Fruit fly (Drosophila melanogaster): ENCODE data around the gene CG13970.

CG13970 gene

DNA sequence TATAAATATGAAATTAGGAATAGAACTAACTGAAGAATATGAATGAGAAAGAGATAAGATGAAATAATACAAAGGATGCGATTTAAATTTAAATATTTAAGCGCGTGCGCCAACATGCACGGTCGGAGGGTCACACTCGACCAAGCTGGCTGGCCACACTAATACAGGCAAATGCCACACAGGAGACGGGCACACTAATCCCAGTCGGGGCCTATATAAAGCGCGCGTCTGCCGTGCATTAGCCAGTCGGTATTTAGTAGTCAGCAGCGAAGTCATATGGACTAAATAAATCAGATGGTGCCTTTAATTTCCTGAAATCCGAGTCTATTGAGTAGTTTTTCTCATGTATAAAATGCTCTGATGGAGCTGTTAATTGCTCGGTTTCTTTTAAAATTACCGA is 44.4 kb upstream of the CG13970 start (continued):
- TF ChIP-seq sima (GFP tag; optimal IDR thresholded peaks at IDR 0.05) (no peak), CG4424 (GFP tag; optimal IDR thresholded peaks at IDR 0.05) (no peak), ro (GFP tag; IDR thresholded peaks at IDR 0.05) (no peak), GATAe (GFP tag; conservative IDR thresholded peaks at IDR 0.05) (no peak), CG14441 (GFP tag; IDR thresholded peaks at IDR 0.05) (no peak), CG10565 (GFP tag; optimal IDR thresholded peaks at IDR 0.05) (no peak), CG16779 (GFP tag; IDR thresholded peaks at IDR 0.05) (0 out of 2 replicates have a peak, but pooled peaks have one; percentile 23), jing (GFP tag; optimal IDR thresholded peaks at IDR 0.05) (no peak), ssp (GFP tag; IDR thresholded peaks at IDR 0.05) (no peak), CTCF (GFP tag; optimal IDR thresholded peaks at IDR 0.05) (no peak), CG18476 (GFP tag; optimal IDR thresholded peaks at IDR 0.05) (no peak), CG31365 (tag; optimal IDR thresholded peaks at IDR 0.05) (no peak), jigr1 (GFP tag; IDR thresholded peaks at IDR 0.05) (no peak), CG12219 (GFP tag; optimal IDR thresholded peaks at IDR 0.05) (no peak), CG12071 (GFP tag; optimal IDR thresholded peaks at IDR 0.05) (no peak), CG9437 (GFP tag; optimal IDR thresholded peaks at IDR 0.05) (no peak), ERR (GFP tag; optimal IDR thresholded peaks at IDR 0.05) (no peak), CG14050 (GFP tag; IDR thresholded peaks at IDR 0.05) (no peak), HLH4C (GFP tag; IDR thresholded peaks at IDR 0.05; ENCODE audit: partially characterized antibody) (peak; percentile 15; the same call in 1 of the 3 replicates), Dll (GFP tag; IDR thresholded peaks at IDR 0.05; ENCODE audit: partially characterized antibody) (0 out of 4 replicates have a peak, but pooled peaks have one; percentile 24), CG6765 (GFP tag; optimal IDR thresholded peaks at IDR 0.05) (no peak), CG12104 (GFP tag; optimal IDR thresholded peaks at IDR 0.05) (no peak), CG3726 (GFP tag; IDR thresholded peaks at IDR 0.05) (no peak), cg (GFP tag; optimal IDR thresholded peaks at IDR 0.05) (no peak), Hr3 (GFP tag; optimal IDR thresholded peaks at IDR 0.05) (no peak), Ravus (GFP tag; IDR thresholded peaks at IDR 0.05) (no peak), Hr78 (GFP tag; optimal IDR thresholded peaks at IDR 0.05) (no peak), CG30403 (GFP tag; optimal IDR thresholded peaks at IDR 0.05) (no peak), Atf3 (GFP tag; optimal IDR thresholded peaks at IDR 0.05) (no peak), CHES-1-like (GFP tag; optimal IDR thresholded peaks at IDR 0.05) (no peak), hth (optimal IDR thresholded peaks at IDR 0.05) (no peak), CG15011 (GFP tag; optimal IDR thresholded peaks at IDR 0.05) (no peak), CG7372 (GFP tag; IDR thresholded peaks at IDR 0.05) (no peak), CG14667 (GFP tag; IDR thresholded peaks at IDR 0.05) (no peak), nerfin-1 (tag; optimal IDR thresholded peaks at IDR 0.05) (no peak), sqz (GFP tag; optimal IDR thresholded peaks at IDR 0.05) (no peak), Kr (GFP tag; optimal IDR thresholded peaks at IDR 0.05) (no peak), bsh (GFP tag; optimal IDR thresholded peaks at IDR 0.05) (no peak), oc (tag; optimal IDR thresholded peaks at IDR 0.05) (peak; percentile 17), CG15269 (tag; optimal IDR thresholded peaks at IDR 0.05) (no peak), Dip2 (GFP tag; IDR thresholded peaks at IDR 0.05) (no peak), slou (GFP tag; optimal IDR thresholded peaks at IDR 0.05) (no peak), CG12299 (tag; optimal IDR thresholded peaks at IDR 0.05) (no peak), CG17359 (tag; optimal IDR thresholded peaks at IDR 0.05) (no peak), otp (GFP tag; IDR thresholded peaks at IDR 0.05) (peak; percentile 50; the same call in 2 of the 3 replicates), pfk (GFP tag; optimal IDR thresholded peaks at IDR 0.05) (no peak), Dip3 (GFP tag; optimal IDR thresholded peaks at IDR 0.05) (no peak), caup (GFP tag; optimal IDR thresholded peaks at IDR 0.05; ENCODE audit: severe bottlenecking) (no peak), H2.0 (GFP tag; IDR thresholded peaks at IDR 0.05) (peak; percentile 4; the same call in 1 of the 2 replicates), Drgx (GFP tag; IDR thresholded peaks at IDR 0.05) (peak; percentile 8; the same call in 1 of the 2 replicates), CG14014 (GFP tag; IDR thresholded peaks at IDR 0.05) (0 out of 2 replicates have a peak, but pooled peaks have one; percentile 7), CG7357 (GFP tag; IDR thresholded peaks at IDR 0.05) (no peak)

Data from whole organism, embryonic.